Fruit fly (Drosophila melanogaster) whole organism, embryonic: Measurements from ENCODE around the gene Zdhhc8.

Experiments
- Atf-2 ChIP-seq: fragments of 200-800 bp; sonication (Bioruptor generic); optimal IDR thresholded peaks from 2 replicates; lab custom pipeline; 2016; ENCODE audit warnings: missing biosample characterization, missing genetic modification characterization
- C15 ChIP-seq: fragments of 200-800 bp; sonication (Bioruptor generic); IDR thresholded peaks from 3 replicates; pipeline ENCODE4 v1.3.6; 2022; ENCODE audit warnings: missing biosample characterization, missing genetic modification characterization
- CG10209 ChIP-seq: fragments of 200-800 bp; sonication (Bioruptor generic); optimal IDR thresholded peaks from 3 replicates; lab custom pipeline; 2017; ENCODE audit warnings: missing biosample characterization, mild to moderate bottlenecking, missing genetic modification characterization, missing genetic modification reagents
- CG1233 ChIP-seq: fragments of 200-800 bp; sonication (Bioruptor generic); optimal IDR thresholded peaks from 4 replicates; lab custom pipeline; 2018; ENCODE audit warnings: missing biosample characterization, mild to moderate bottlenecking, missing genetic modification characterization
- CG15073 ChIP-seq: fragments of 200-800 bp; sonication (Bioruptor generic); optimal IDR thresholded peaks from 2 replicates; lab custom pipeline; 2016; ENCODE audit warnings: missing biosample characterization, missing genetic modification characterization
- CG15601 ChIP-seq: fragments of 200-800 bp; sonication (Bioruptor generic); optimal IDR thresholded peaks from 3 replicates; lab custom pipeline; 2019; ENCODE audit warnings: missing biosample characterization, mild to moderate bottlenecking, missing genetic modification characterization, moderate library complexity
- CG15696 ChIP-seq: fragments of 200-800 bp; sonication (Bioruptor generic); optimal IDR thresholded peaks from 2 replicates; lab custom pipeline; 2019; ENCODE audit warnings: missing biosample characterization, mild to moderate bottlenecking, missing genetic modification characterization, moderate library complexity
- CG16779 ChIP-seq: fragments of 200-800 bp; sonication (Bioruptor generic); IDR thresholded peaks from 2 replicates; pipeline ENCODE4 v1.3.6; 2022; ENCODE audit warnings: missing biosample characterization, missing genetic modification characterization
- CG17385 ChIP-seq: fragments of 200-800 bp; sonication (Bioruptor generic); optimal IDR thresholded peaks from 3 replicates; lab custom pipeline; 2018; ENCODE audit warnings: missing biosample characterization, mild to moderate bottlenecking, missing genetic modification characterization
- CG17568 ChIP-seq: fragments of 200-800 bp; sonication (Bioruptor generic); optimal IDR thresholded peaks from 2 replicates; lab custom pipeline; 2018; ENCODE audit warnings: missing biosample characterization, mild to moderate bottlenecking, missing genetic modification characterization, moderate library complexity
- CG17612 ChIP-seq: fragments of 200-800 bp; sonication (Bioruptor generic); IDR thresholded peaks from 2 replicates; pipeline ENCODE4 v1.3.6; 2022; ENCODE audit warnings: missing biosample characterization, missing genetic modification characterization
- CG2120 ChIP-seq: fragments of 200-800 bp; sonication (Bioruptor generic); optimal IDR thresholded peaks from 3 replicates; lab custom pipeline; 2016; ENCODE audit warnings: missing biosample characterization, missing genetic modification characterization
- CG34224 ChIP-seq: fragments of 200-800 bp; sonication (Bioruptor generic); IDR thresholded peaks from 3 replicates; pipeline ENCODE4 v1.3.6; 2022; ENCODE audit warnings: missing biosample characterization, missing genetic modification characterization; ENCODE audit not compliant: partially characterized antibody
- CG3847 ChIP-seq: fragments of 200-800 bp; sonication (Bioruptor generic); IDR thresholded peaks from 2 replicates; pipeline ENCODE4 v1.3.6; 2022; ENCODE audit warnings: missing biosample characterization, missing genetic modification characterization
- CG4707 ChIP-seq: fragments of 200-800 bp; sonication (Bioruptor generic); optimal IDR thresholded peaks from 2 replicates; lab custom pipeline; 2018; ENCODE audit warnings: missing biosample characterization, mild to moderate bottlenecking, missing genetic modification characterization, moderate library complexity
- CG6854 ChIP-seq: fragments of 200-800 bp; sonication (Bioruptor generic); optimal IDR thresholded peaks from 3 replicates; lab custom pipeline; 2017; ENCODE audit warnings: missing biosample characterization, mild to moderate bottlenecking, missing genetic modification characterization
- CG8765 ChIP-seq: fragments of 200-800 bp; sonication (Bioruptor generic); IDR thresholded peaks from 2 replicates; pipeline ENCODE4 v1.3.6; 2022; ENCODE audit warnings: missing biosample characterization, missing genetic modification characterization
- CTCF ChIP-seq: fragments of 200-800 bp; sonication (Bioruptor generic); optimal IDR thresholded peaks from 2 replicates; lab custom pipeline; 2017; ENCODE audit warnings: missing biosample characterization, mild to moderate bottlenecking, missing genetic modification characterization, moderate library complexity
- Dfd ChIP-seq, 2 experiments: fragments of >200 bp; optimal IDR thresholded peaks; 2 replicates each; lab custom pipeline; 2017; ENCODE audit warnings: missing biosample characterization in 2 of 2, missing genetic modification characterization in 2 of 2
- Doc2 ChIP-seq: fragments of 200-800 bp; sonication (Bioruptor generic); IDR thresholded peaks from 2 replicates; pipeline ENCODE4 v1.3.6; 2022; ENCODE audit warnings: missing biosample characterization, missing genetic modification characterization
- Doc3 ChIP-seq: fragments of 200-800 bp; sonication (Bioruptor generic); IDR thresholded peaks from 3 replicates; pipeline ENCODE4 v1.3.6; 2022; ENCODE audit warnings: missing biosample characterization, missing genetic modification characterization; ENCODE audit not compliant: partially characterized antibody
- E2f1 ChIP-seq: fragments of 200-800 bp; sonication (Bioruptor generic); IDR thresholded peaks from 2 replicates; pipeline ENCODE4 v1.3.6; 2022; ENCODE audit warnings: missing biosample characterization, missing genetic modification characterization
- E2f2 ChIP-seq: fragments of 200-800 bp; sonication (Bioruptor generic); IDR thresholded peaks from 2 replicates; pipeline ENCODE4 v1.3.6; 2022; ENCODE audit warnings: missing biosample characterization, missing genetic modification characterization
- H15 ChIP-seq: fragments of 200-800 bp; sonication (Bioruptor generic); IDR thresholded peaks from 3 replicates; pipeline ENCODE4 v1.3.6; 2022; ENCODE audit warnings: missing biosample characterization, missing genetic modification characterization
- HLH3B ChIP-seq: fragments of 200-800 bp; sonication (Bioruptor generic); IDR thresholded peaks from 2 replicates; pipeline ENCODE4 v1.3.6; 2022; ENCODE audit warnings: missing biosample characterization, missing genetic modification characterization
- Lim3 ChIP-seq: fragments of 200-800 bp; sonication (Bioruptor generic); IDR thresholded peaks from 2 replicates; pipeline ENCODE4 v1.3.6; 2022; ENCODE audit warnings: missing biosample characterization, missing genetic modification characterization
- Med ChIP-seq: fragments of 200-800 bp; sonication (Bioruptor generic); peaks from one replicate; lab custom pipeline; 2016; ENCODE audit warnings: missing biosample characterization, missing genetic modification characterization, mild to moderate bottlenecking, inconsistent platforms, moderate library complexity
- NC2β ChIP-seq: fragments of 200-800 bp; sonication (Bioruptor generic); optimal IDR thresholded peaks from 2 replicates; lab custom pipeline; 2016; ENCODE audit warnings: missing biosample characterization, missing genetic modification characterization
- Neu2 ChIP-seq: fragments of 200-800 bp; sonication (Bioruptor generic); optimal IDR thresholded peaks from 3 replicates; lab custom pipeline; 2016; ENCODE audit warnings: missing biosample characterization, missing genetic modification characterization, borderline replicate concordance
- Nf-YA ChIP-seq: fragments of 200-800 bp; sonication (Bioruptor generic); IDR thresholded peaks from 2 replicates; pipeline ENCODE4 v1.3.6; 2022; ENCODE audit warnings: missing biosample characterization, missing genetic modification characterization
- Sox102F ChIP-seq: fragments of 200-800 bp; sonication (Bioruptor generic); optimal IDR thresholded peaks from 2 replicates; lab custom pipeline; 2018; ENCODE audit warnings: missing biosample characterization, mild to moderate bottlenecking, missing genetic modification characterization, moderate library complexity
- az2 ChIP-seq: fragments of 200-800 bp; sonication (Bioruptor generic); optimal IDR thresholded peaks from 3 replicates; lab custom pipeline; 2016; ENCODE audit warnings: missing biosample characterization, missing genetic modification characterization
- bab2 ChIP-seq: fragments of 200-800 bp; sonication (Bioruptor generic); optimal IDR thresholded peaks from 2 replicates; lab custom pipeline; 2016; ENCODE audit warnings: missing biosample characterization, missing genetic modification characterization
- crol ChIP-seq: fragments of 200-800 bp; sonication (Bioruptor generic); IDR thresholded peaks from 2 replicates; pipeline ENCODE4 v1.3.6; 2022; ENCODE audit warnings: missing biosample characterization, missing genetic modification characterization
- en ChIP-seq: fragments of 200-800 bp; sonication (Bioruptor generic); optimal IDR thresholded peaks from 2 replicates; lab custom pipeline; 2016; ENCODE audit warnings: missing biosample characterization, missing genetic modification characterization
- eve ChIP-seq, 2 experiments: fragments of >200 bp; optimal IDR thresholded peaks; 2 replicates each; lab custom pipeline; 2017; ENCODE audit warnings: missing biosample characterization in 2 of 2, missing genetic modification characterization in 2 of 2
- fd102C ChIP-seq: fragments of 200-800 bp; sonication (Bioruptor generic); optimal IDR thresholded peaks from 2 replicates; lab custom pipeline; 2018; ENCODE audit warnings: missing biosample characterization, mild to moderate bottlenecking, missing genetic modification characterization, moderate library complexity
- gem ChIP-seq: fragments of 200-800 bp; sonication (Bioruptor generic); optimal IDR thresholded peaks from 2 replicates; lab custom pipeline; 2019; ENCODE audit warnings: missing biosample characterization, mild to moderate bottlenecking, missing genetic modification characterization, moderate library complexity
- ham ChIP-seq: fragments of 200-800 bp; sonication (Bioruptor generic); IDR thresholded peaks from 2 replicates; pipeline ENCODE4 v1.3.6; 2022; ENCODE audit warnings: missing biosample characterization, missing genetic modification characterization
- lilli ChIP-seq: fragments of 200-800 bp; sonication (Bioruptor generic); optimal IDR thresholded peaks from 3 replicates; lab custom pipeline; 2016; ENCODE audit warnings: missing biosample characterization, missing genetic modification characterization
- mam ChIP-seq: fragments of 200-800 bp; sonication (Bioruptor generic); optimal IDR thresholded peaks from 3 replicates; lab custom pipeline; 2016; ENCODE audit warnings: missing biosample characterization, missing genetic modification characterization
- nau ChIP-seq: fragments of 200-800 bp; sonication (Bioruptor generic); optimal IDR thresholded peaks from 3 replicates; lab custom pipeline; 2017; ENCODE audit warnings: missing biosample characterization, mild to moderate bottlenecking, missing genetic modification characterization, missing genetic modification reagents
- nerfin-2 ChIP-seq: fragments of 200-800 bp; sonication (Bioruptor generic); IDR thresholded peaks from 2 replicates; pipeline ENCODE4 v1.3.6; 2022; ENCODE audit warnings: missing biosample characterization, missing genetic modification characterization; ENCODE audit not compliant: partially characterized antibody
- odd ChIP-seq: fragments of 200-800 bp; sonication (Bioruptor generic); optimal IDR thresholded peaks from 2 replicates; lab custom pipeline; 2017; ENCODE audit warnings: missing biosample characterization, mild to moderate bottlenecking, missing genetic modification characterization
- otp ChIP-seq: fragments of 200-800 bp; sonication (Bioruptor generic); IDR thresholded peaks from 3 replicates; pipeline ENCODE4, ENCODE4 v1.3.6; 2022; ENCODE audit warnings: missing biosample characterization, missing genetic modification characterization
- phol ChIP-seq: fragments of 200-800 bp; sonication (Bioruptor generic); optimal IDR thresholded peaks from 3 replicates; lab custom pipeline; 2018; ENCODE audit warnings: missing biosample characterization, mild to moderate bottlenecking, missing genetic modification characterization, moderate library complexity
- ranshi ChIP-seq: fragments of 200-800 bp; sonication (Bioruptor generic); IDR thresholded peaks from 2 replicates; pipeline ENCODE4 v1.3.6; 2022; ENCODE audit warnings: missing biosample characterization, missing genetic modification characterization
- sima ChIP-seq: fragments of 200-800 bp; sonication (Bioruptor generic); optimal IDR thresholded peaks from 2 replicates; lab custom pipeline; 2016; ENCODE audit warnings: missing biosample characterization, missing genetic modification characterization
- stc ChIP-seq: fragments of 200-800 bp; sonication (Bioruptor generic); IDR thresholded peaks from 2 replicates; pipeline ENCODE4 v1.3.6; 2022; ENCODE audit warnings: missing biosample characterization, missing genetic modification characterization
- sug ChIP-seq: fragments of 200-800 bp; optimal IDR thresholded peaks from 2 replicates; lab custom pipeline; 2019; ENCODE audit warnings: missing biosample characterization, mild to moderate bottlenecking, missing genetic modification characterization, moderate library complexity
- vnd ChIP-seq: fragments of 200-800 bp; sonication (Bioruptor generic); IDR thresholded peaks from 3 replicates; pipeline ENCODE4 v1.3.6; 2022; ENCODE audit warnings: missing biosample characterization, missing genetic modification characterization; ENCODE audit not compliant: partially characterized antibody
- vvl ChIP-seq: fragments of 200-800 bp; sonication (Bioruptor generic); IDR thresholded peaks from 2 replicates; pipeline ENCODE4 v1.3.6; 2022; ENCODE audit warnings: missing biosample characterization, missing genetic modification characterization
- z ChIP-seq: fragments of 200-800 bp; sonication (Bioruptor generic); IDR thresholded peaks from 3 replicates; pipeline ENCODE4 v1.3.6; 2022; ENCODE audit warnings: missing biosample characterization, missing genetic modification characterization

Gene Zdhhc8

dm6 chrX:9332208-9332607 lies 23.8 kb downstream of the Zdhhc8 start (continued):
- TF ChIP-seq Doc2 (no peak), vnd (GFP tag; lab: Robert Waterston, UW) (no peak), CG17612 (GFP tag; lab: Robert Waterston, UW) (no peak), Atf-2 (no peak), Sox102F (GFP tag; lab: Kevin White, UChicago) (no peak), CG4707 (no peak), CG8765 (GFP tag; lab: Robert Waterston, UW) (no peak), ranshi (GFP tag; lab: Robert Waterston, UW) (no peak), sug (tag; lab: Kevin White, UChicago) (no peak), E2f1 (GFP tag; lab: Robert Waterston, UW) (no peak), CG15601 (tag; lab: Kevin White, UChicago) (no peak), otp (no peak), ham (no peak), stc (GFP tag; lab: Robert Waterston, UW) (no peak), CG1233 (GFP tag; lab: Kevin White, UChicago) (no peak), NC2β (GFP tag; lab: Kevin White, UChicago) (no peak), Neu2 (no peak), odd (GFP tag; lab: Kevin White, UChicago) (no peak), z (GFP tag; lab: Robert Waterston, UW) (0 out of 3 replicates have a peak, but pooled peaks have one; percentile 38), az2 (GFP tag; lab: Kevin White, UChicago) (no peak), vvl (GFP tag; lab: Robert Waterston, UW) (no peak), Lim3 (GFP tag; lab: Robert Waterston, UW) (no peak), Nf-YA (0 out of 2 replicates have a peak, but pooled peaks have one; percentile 17), CG15073 (GFP tag; lab: Kevin White, UChicago) (no peak), CTCF (GFP tag; lab: Kevin White, UChicago) (no peak), Med (GFP tag; lab: Kevin White, UChicago) (no peak), gem (tag; lab: Kevin White, UChicago) (no peak), HLH3B (0 out of 2 replicates have a peak, but pooled peaks have one; percentile 9), CG34224 (GFP tag; lab: Robert Waterston, UW) (no peak), C15 (GFP tag; lab: Robert Waterston, UW) (no peak), crol (GFP tag; lab: Robert Waterston, UW) (peak; percentile 86), mam (no peak), sima (GFP tag; lab: Kevin White, UChicago) (no peak), fd102C (no peak), CG3847 (GFP tag; lab: Robert Waterston, UW) (no peak), CG10209 (GFP tag; lab: Kevin White, UChicago) (no peak), bab2 (no peak), lilli (no peak), CG15696 (tag; lab: Kevin White, UChicago) (no peak), nau (GFP tag; lab: Kevin White, UChicago) (no peak), en (no peak), nerfin-2 (GFP tag; lab: Robert Waterston, UW) (no peak), CG6854 (no peak), CG16779 (no peak), E2f2 (GFP tag; lab: Robert Waterston, UW) (no peak), Doc3 (GFP tag; lab: Robert Waterston, UW) (no peak), CG17568 (GFP tag; lab: Kevin White, UChicago) (no peak), phol (tag; lab: Kevin White, UChicago) (peak; percentile 6), CG17385 (GFP tag; lab: Kevin White, UChicago) (no peak), Dfd (GFP tag; optimal IDR thresholded peaks at IDR 0.05; lab: Kevin White, UChicago) (no peak), H15 (no peak), CG2120 (GFP tag; lab: Kevin White, UChicago) (no peak), eve (GFP tag; optimal IDR thresholded peaks at IDR 0.05; lab: Kevin White, UChicago) (no peak)
